Fruit fly (Drosophila melanogaster) whole organism, wandering third instar larva: ENCODE results near the gene sba.
A peak's percentile ranks its signal among the peaks of the same experiment; 100 is the strongest.

ENCODE experiments used
- Abd-B ChIP-seq: fragments of >200 bp; optimal IDR thresholded peaks from 2 replicates; lab custom pipeline; 2017; ENCODE audit warnings: missing biosample characterization, missing genetic modification characterization
- CG32264 ChIP-seq: fragments of 200-800 bp; sonication (Bioruptor generic); optimal IDR thresholded peaks from 2 replicates; lab custom pipeline; 2016; ENCODE audit warnings: missing biosample characterization, missing genetic modification characterization
- CG9705 ChIP-seq: fragments of 200-800 bp; sonication (Bioruptor generic); optimal IDR thresholded peaks from 2 replicates; lab custom pipeline; 2018; ENCODE audit warnings: missing biosample characterization, mild to moderate bottlenecking, missing genetic modification characterization
- CrebA ChIP-seq: fragments of 200-800 bp; sonication (Bioruptor generic); optimal IDR thresholded peaks from 2 replicates; lab custom pipeline; 2016; ENCODE audit warnings: missing biosample characterization, mild to moderate bottlenecking, missing genetic modification characterization, borderline replicate concordance
- Dfd ChIP-seq: fragments of >200 bp; optimal IDR thresholded peaks from 2 replicates; lab custom pipeline; 2017; ENCODE audit warnings: missing biosample characterization, missing genetic modification characterization
- Dif ChIP-seq: fragments of 200-275, 200-300 bp; sonication (Bioruptor generic); optimal IDR thresholded peaks from 2 replicates; lab custom pipeline; 2018; ENCODE audit warnings: missing biosample characterization, missing genetic modification characterization; ENCODE audit not compliant: partially characterized antibody
- GATAd ChIP-seq: sonication (Bioruptor generic); optimal IDR thresholded peaks from 2 replicates; lab custom pipeline; 2016; ENCODE audit warnings: missing biosample characterization, missing genetic modification characterization
- HLH106 ChIP-seq: fragments of 200-800 bp; optimal IDR thresholded peaks from 3 replicates; lab custom pipeline; 2019; ENCODE audit warnings: missing biosample characterization, mild to moderate bottlenecking, missing genetic modification characterization, moderate library complexity
- Hnf4 ChIP-seq: fragments of 200-800 bp; sonication (Bioruptor generic); optimal IDR thresholded peaks from 2 replicates; lab custom pipeline; 2016; ENCODE audit warnings: missing biosample characterization, mild to moderate bottlenecking, missing genetic modification characterization
- Hr78 ChIP-seq: fragments of >200 bp; optimal IDR thresholded peaks from 2 replicates; lab custom pipeline; 2017; ENCODE audit warnings: missing biosample characterization, missing genetic modification characterization
- Hr83 ChIP-seq: fragments of 200-300 bp; sonication (Bioruptor generic); optimal IDR thresholded peaks from 2 replicates; lab custom pipeline; 2016; ENCODE audit warnings: missing biosample characterization, mild to moderate bottlenecking, missing genetic modification characterization, moderate library complexity; ENCODE audit not compliant: poor library complexity, severe bottlenecking
- Jra ChIP-seq: sonication (Bioruptor generic); optimal IDR thresholded peaks from 2 replicates; lab custom pipeline; 2016; ENCODE audit warnings: missing biosample characterization, missing genetic modification characterization
- Mio ChIP-seq: sonication (Bioruptor generic); optimal IDR thresholded peaks from 2 replicates; lab custom pipeline; 2016; ENCODE audit warnings: missing biosample characterization, missing genetic modification characterization
- Myc ChIP-seq: fragments of >200 bp; optimal IDR thresholded peaks from 2 replicates; lab custom pipeline; 2017
- N ChIP-seq: fragments of >200 bp; optimal IDR thresholded peaks from 2 replicates; lab custom pipeline; 2018; ENCODE audit warnings: missing biosample characterization, missing external identifiers, missing genetic modification characterization
- OdsH ChIP-seq: fragments of 200-800 bp; sonication (Bioruptor generic); optimal IDR thresholded peaks from 2 replicates; lab custom pipeline; 2016; ENCODE audit warnings: missing biosample characterization, mild to moderate bottlenecking, missing genetic modification characterization
- Rel ChIP-seq, 2 experiments: fragments of 200-800 bp; sonication (Bioruptor generic) in 1 of 2; optimal IDR thresholded peaks; 2 replicates in 1 of 2; 3 replicates in 1 of 2; lab custom pipeline; 2016 to 2019; ENCODE audit warnings: mild to moderate bottlenecking in 2 of 2, missing biosample characterization in 2 of 2, missing genetic modification characterization in 2 of 2, moderate library complexity in 1 of 2
- Sp1 ChIP-seq: fragments of 200-800 bp; sonication (Bioruptor generic); optimal IDR thresholded peaks from 3 replicates; lab custom pipeline; 2019; ENCODE audit warnings: missing biosample characterization, mild to moderate bottlenecking, missing genetic modification characterization, moderate library complexity
- Vsx2 ChIP-seq: fragments of 200-300, 225-300 bp; sonication (Bioruptor generic); optimal IDR thresholded peaks from 2 replicates; lab custom pipeline; 2018; ENCODE audit warnings: missing biosample characterization, missing genetic modification characterization; ENCODE audit not compliant: partially characterized antibody
- br ChIP-seq: fragments of 200-800 bp; sonication (Bioruptor generic); optimal IDR thresholded peaks from 2 replicates; lab custom pipeline; 2016; ENCODE audit warnings: missing biosample characterization, missing genetic modification characterization
- brk ChIP-seq: fragments of 200-800 bp; sonication (Bioruptor generic); optimal IDR thresholded peaks from 2 replicates; lab custom pipeline; 2016; ENCODE audit warnings: missing biosample characterization, mild to moderate bottlenecking, missing genetic modification characterization
- dl ChIP-seq, 2 experiments: fragments of 175-275, 200-275 bp in 1 of 2; fragments of 200-275 bp in 1 of 2; sonication (Bioruptor generic); optimal IDR thresholded peaks; lab custom pipeline; 2018; ENCODE audit warnings: mild to moderate bottlenecking in 2 of 2, missing biosample characterization in 2 of 2, missing genetic modification characterization in 2 of 2, moderate library complexity in 2 of 2; ENCODE audit not compliant: partially characterized antibody in 2 of 2, insufficient read depth in 1 of 2
- dmrt93B ChIP-seq: fragments of 200-800 bp; sonication (Bioruptor generic); optimal IDR thresholded peaks from 2 replicates; lab custom pipeline; 2018; ENCODE audit warnings: missing biosample characterization, mild to moderate bottlenecking, missing genetic modification characterization
- dsf ChIP-seq: sonication (Bioruptor generic); optimal IDR thresholded peaks from 2 replicates; lab custom pipeline; 2016; ENCODE audit warnings: missing biosample characterization, missing genetic modification characterization, borderline replicate concordance
- ey ChIP-seq: fragments of 200-800 bp; sonication (Bioruptor generic); optimal IDR thresholded peaks from 2 replicates; lab custom pipeline; 2016; ENCODE audit warnings: missing biosample characterization, missing genetic modification characterization
- foxo ChIP-seq, 2 experiments: fragments of 200-800 bp; sonication (Bioruptor generic); optimal IDR thresholded peaks; 2 replicates in 1 of 2; 3 replicates in 1 of 2; lab custom pipeline; 2016 to 2017; ENCODE audit warnings: missing biosample characterization in 2 of 2, missing genetic modification characterization in 2 of 2
- fru ChIP-seq: fragments of 200-800 bp; sonication (Bioruptor generic); optimal IDR thresholded peaks from 3 replicates; lab custom pipeline; 2016; ENCODE audit warnings: missing biosample characterization, mild to moderate bottlenecking, missing genetic modification characterization
- h ChIP-seq: fragments of 200-800 bp; sonication (Bioruptor generic); optimal IDR thresholded peaks from 3 replicates; lab custom pipeline; 2016; ENCODE audit warnings: missing biosample characterization, mild to moderate bottlenecking, missing genetic modification characterization
- jim ChIP-seq: fragments of 175-275, 200-325 bp; sonication (Bioruptor generic); optimal IDR thresholded peaks from 2 replicates; lab custom pipeline; 2016; ENCODE audit warnings: missing biosample characterization, mild to moderate bottlenecking, missing genetic modification characterization
- lola ChIP-seq: fragments of >200 bp; optimal IDR thresholded peaks from 2 replicates; lab custom pipeline; 2017; ENCODE audit warnings: missing biosample characterization, missing genetic modification characterization
- rgr ChIP-seq: fragments of 200-800 bp; sonication (Bioruptor generic); optimal IDR thresholded peaks from 3 replicates; lab custom pipeline; 2016; ENCODE audit warnings: missing biosample characterization, mild to moderate bottlenecking, missing genetic modification characterization
- sage ChIP-seq: fragments of 200-800 bp; sonication (Bioruptor generic); optimal IDR thresholded peaks from 2 replicates; lab custom pipeline; 2016; ENCODE audit warnings: missing biosample characterization, mild to moderate bottlenecking, missing genetic modification characterization
- sv ChIP-seq: fragments of 200-800 bp; sonication (Bioruptor generic); optimal IDR thresholded peaks from 3 replicates; lab custom pipeline; 2016; ENCODE audit warnings: missing biosample characterization, missing genetic modification characterization
- tai ChIP-seq: sonication (Bioruptor generic); optimal IDR thresholded peaks from 2 replicates; lab custom pipeline; 2016; ENCODE audit warnings: missing biosample characterization, missing genetic modification characterization
- usp ChIP-seq: fragments of >200 bp; optimal IDR thresholded peaks from 2 replicates; lab custom pipeline; 2017; ENCODE audit warnings: missing biosample characterization, missing genetic modification characterization
- woc ChIP-seq: sonication (Bioruptor generic); optimal IDR thresholded peaks from 2 replicates; lab custom pipeline; 2016; ENCODE audit warnings: missing biosample characterization, mild to moderate bottlenecking, missing genetic modification characterization

Gene sba

dm6 chr3R:23947002-23947401, 24.2 kb upstream of the sba start:
- TF ChIP-seq foxo (GFP tag; optimal IDR thresholded peaks at IDR 0.05; lab: Kevin White, UChicago) (no peak), CrebA (GFP tag; lab: Kevin White, UChicago) (no peak), dl (GFP tag; optimal IDR thresholded peaks at IDR 0.05; lab: Kevin White, UChicago; ENCODE audit: insufficient read depth in 1 of 2, partially characterized antibody in 2 of 2) (no peak), GATAd (GFP tag; lab: Kevin White, UChicago) (no peak), N (GFP tag; lab: Kevin White, UChicago) (no peak), Dif (no peak), lola (GFP tag; lab: Kevin White, UChicago) (no peak), fru (GFP tag; lab: Kevin White, UChicago) (no peak), HLH106 (tag; lab: Kevin White, UChicago) (no peak)
- TF ChIP-seq, all 38 proteins: peak for 0

- no peak for TF ChIP-seq woc (GFP tag; lab: Kevin White, UChicago)
- TF ChIP-seq tai (GFP tag; lab: Kevin White, UChicago) = no peak
- TF ChIP-seq Hnf4 (GFP tag; lab: Kevin White, UChicago) = no peak
- TF ChIP-seq lola (GFP tag; lab: Kevin White, UChicago) = no peak
- no peak for TF ChIP-seq CG9705 (GFP tag; lab: Kevin White, UChicago)
- TF ChIP-seq sage (GFP tag; lab: Kevin White, UChicago) = no peak
- TF ChIP-seq Hr83 (GFP tag; lab: Kevin White, UChicago) = no peak
- TF ChIP-seq brk (GFP tag; lab: Kevin White, UChicago) = no peak
- TF ChIP-seq HLH106 (tag; lab: Kevin White, UChicago) = no peak
- TF ChIP-seq OdsH (GFP tag; lab: Kevin White, UChicago) = no peak
- no peak for TF ChIP-seq dsf
- TF ChIP-seq rgr (GFP tag; lab: Kevin White, UChicago) = no peak
- TF ChIP-seq Vsx2 = no peak
- no peak for TF ChIP-seq Abd-B (GFP tag; lab: Kevin White, UChicago)
- no peak for TF ChIP-seq foxo (GFP tag; optimal IDR thresholded peaks at IDR 0.05; lab: Kevin White, UChicago)
- TF ChIP-seq Hr78 (GFP tag; lab: Kevin White, UChicago) = no peak
Measured at dm6 chr3R:23943843-23944356, 21.1 kb upstream of the sba start.

DNA sequence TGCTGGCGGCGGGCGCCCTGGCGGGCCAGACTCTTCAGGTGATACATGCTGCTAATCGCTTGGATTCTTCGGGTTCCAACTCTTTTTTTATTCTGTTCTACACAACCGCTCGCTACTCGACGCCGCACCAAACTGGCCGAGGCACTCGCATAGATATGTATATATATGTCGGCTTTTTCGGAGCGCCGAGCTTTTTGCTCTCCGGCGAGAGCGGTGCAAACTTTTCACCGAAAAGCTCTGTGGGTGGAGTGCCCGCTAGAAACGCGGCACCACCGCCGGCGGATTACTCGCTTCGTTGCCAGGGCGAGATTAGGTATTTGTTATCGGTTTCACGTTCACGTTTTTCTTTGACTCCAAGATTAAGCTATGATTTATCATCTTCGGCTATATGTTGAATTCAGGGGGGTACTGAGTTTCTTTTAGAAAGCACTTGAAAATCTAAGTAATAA, 20.2 kb upstream of the sba start, which contains the start of gene Gdh:
TSS of gene Gdh (minus strand) at position 137 of the 449 bp plus-strand sequence.
- TF ChIP-seq CrebA (GFP tag; lab: Kevin White, UChicago) (no peak), dsf (no peak), rgr (GFP tag; lab: Kevin White, UChicago) (peak; percentile 18), Hr78 (GFP tag; lab: Kevin White, UChicago) (no peak), Dfd (GFP tag; lab: Kevin White, UChicago) (no peak), dl (GFP tag; optimal IDR thresholded peaks at IDR 0.05; lab: Kevin White, UChicago; ENCODE audit: insufficient read depth in 1 of 2, partially characterized antibody in 2 of 2) (peak; percentile 42 to 76), lola (GFP tag; lab: Kevin White, UChicago) (no peak), usp (GFP tag; lab: Kevin White, UChicago) (no peak), foxo (GFP tag; optimal IDR thresholded peaks at IDR 0.05; lab: Kevin White, UChicago) (no peak), Sp1 (peak; percentile 33), h (GFP tag; lab: Kevin White, UChicago) (peak; percentile 33), Dif (peak; percentile 85), Rel (GFP tag; optimal IDR thresholded peaks at IDR 0.05; lab: Kevin White, UChicago) (no peak), Rel (tag; optimal IDR thresholded peaks at IDR 0.05; lab: Kevin White, UChicago) (peak; percentile 49), Mio (GFP tag; lab: Kevin White, UChicago) (no peak), HLH106 (tag; lab: Kevin White, UChicago) (peak; percentile 15)

DNA sequence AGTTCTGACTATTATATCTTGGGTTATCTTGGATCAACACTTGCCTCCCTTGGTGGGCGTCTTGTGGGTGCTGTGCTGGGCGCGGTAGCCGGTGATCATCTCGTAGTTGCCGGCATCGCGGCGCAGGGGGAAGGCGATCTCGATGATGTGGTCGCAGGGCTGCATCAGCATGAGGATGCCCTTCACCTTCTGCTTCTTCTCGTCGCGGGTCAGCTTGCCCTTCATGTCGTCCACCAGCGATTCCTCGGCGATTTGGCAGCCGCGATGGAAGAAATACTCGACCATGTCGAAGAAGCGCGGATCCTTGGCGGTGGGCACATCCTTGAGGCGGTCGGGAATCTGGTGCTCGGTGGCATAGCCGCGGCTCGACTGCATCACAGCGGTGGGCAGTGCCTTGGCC, 19.8 kb upstream of the sba start:
- no peak for TF ChIP-seq br (GFP tag; lab: Kevin White, UChicago)
- TF ChIP-seq h (GFP tag; lab: Kevin White, UChicago) = no peak
- no peak for TF ChIP-seq Jra (GFP tag; lab: Kevin White, UChicago)
- no peak for TF ChIP-seq brk (GFP tag; lab: Kevin White, UChicago)
- no peak for TF ChIP-seq lola (GFP tag; lab: Kevin White, UChicago)
- no peak for TF ChIP-seq Mio (GFP tag; lab: Kevin White, UChicago)
- TF ChIP-seq CG32264 (GFP tag; lab: Kevin White, UChicago) = no peak
- TF ChIP-seq fru (GFP tag; lab: Kevin White, UChicago) = no peak
- no peak for TF ChIP-seq sv (GFP tag; lab: Kevin White, UChicago)
- no peak for TF ChIP-seq jim
- TF ChIP-seq ey (GFP tag; lab: Kevin White, UChicago) = no peak
- no peak for TF ChIP-seq Myc (lab: Kevin White, UChicago)
- no peak for TF ChIP-seq Dfd (GFP tag; lab: Kevin White, UChicago)
- no peak for TF ChIP-seq GATAd (GFP tag; lab: Kevin White, UChicago)
- no peak for TF ChIP-seq dsf
- TF ChIP-seq dmrt93B (GFP tag; lab: Kevin White, UChicago) = no peak
- TF ChIP-seq Hnf4 (GFP tag; lab: Kevin White, UChicago) = no peak
